Fruit fly (Drosophila melanogaster): ENCODE results near the gene CG7974.

CG7974 gene

dm6 chr3L:1647276-1647919, 17.5 kb upstream of the CG7974 start, which contains the start of the genes CG17249 and Bro:
Gene CG17249 (minus strand): TSS chr3L:1647464.
Gene Bro (plus strand): TSS chr3L:1647869.
- TF ChIP-seq ttk (optimal IDR thresholded peaks at IDR 0.05) (no peak), Myc (optimal IDR thresholded peaks at IDR 0.05) (no peak), Sin3A (optimal IDR thresholded peaks at IDR 0.05) (no peak), h (optimal IDR thresholded peaks at IDR 0.05) (no peak), insv (optimal IDR thresholded peaks at IDR 0.05) (no peak), psq (optimal IDR thresholded peaks at IDR 0.05) (no peak)

- no peak for TF ChIP-seq Myc (optimal IDR thresholded peaks at IDR 0.05)
- TF ChIP-seq psq (optimal IDR thresholded peaks at IDR 0.05): no peak
- no peak for TF ChIP-seq ttk (optimal IDR thresholded peaks at IDR 0.05)
- TF ChIP-seq Sin3A (optimal IDR thresholded peaks at IDR 0.05): no peak
- TF ChIP-seq insv (optimal IDR thresholded peaks at IDR 0.05): no peak
- no peak for TF ChIP-seq h (optimal IDR thresholded peaks at IDR 0.05)
Observed at dm6 chr3L:1648690-1649355, 16.1 kb upstream of the CG7974 start, which contains the start of gene CG13920. Gene CG13920 (plus strand): TSS chr3L:1648944.

- TF ChIP-seq Sin3A (optimal IDR thresholded peaks at IDR 0.05) (no peak), insv (optimal IDR thresholded peaks at IDR 0.05) (no peak), h (optimal IDR thresholded peaks at IDR 0.05) (no peak), Myc (optimal IDR thresholded peaks at IDR 0.05) (no peak), ttk (optimal IDR thresholded peaks at IDR 0.05) (no peak), psq (optimal IDR thresholded peaks at IDR 0.05) (no peak)
Observed at dm6 chr3L:1649363-1649762, 15.6 kb upstream of the CG7974 start.

- TF ChIP-seq h (optimal IDR thresholded peaks at IDR 0.05): no peak
- no peak for TF ChIP-seq psq (optimal IDR thresholded peaks at IDR 0.05)
- TF ChIP-seq insv (optimal IDR thresholded peaks at IDR 0.05): no peak
- no peak for TF ChIP-seq Myc (optimal IDR thresholded peaks at IDR 0.05)
- TF ChIP-seq ttk (optimal IDR thresholded peaks at IDR 0.05): no peak
- TF ChIP-seq Sin3A (optimal IDR thresholded peaks at IDR 0.05): no peak
Observed at dm6 chr3L:1652700-1653200, 12.2 kb upstream of the CG7974 start, which contains the start of the genes CG7970 and Vta1. Gene CG7970 (plus strand): TSS chr3L:1652750. Gene Vta1 (minus strand): TSS chr3L:1652900.

dm6 chr3L:1653752-1654151, 11.2 kb upstream of the CG7974 start:
- no peak for TF ChIP-seq h (optimal IDR thresholded peaks at IDR 0.05)
- TF ChIP-seq insv (optimal IDR thresholded peaks at IDR 0.05): no peak
- no peak for TF ChIP-seq Myc (optimal IDR thresholded peaks at IDR 0.05)
- TF ChIP-seq psq (optimal IDR thresholded peaks at IDR 0.05): no peak
- TF ChIP-seq ttk (optimal IDR thresholded peaks at IDR 0.05): no peak
- no peak for TF ChIP-seq Sin3A (optimal IDR thresholded peaks at IDR 0.05)

- TF ChIP-seq psq (optimal IDR thresholded peaks at IDR 0.05) (no peak), ttk (optimal IDR thresholded peaks at IDR 0.05) (no peak), h (optimal IDR thresholded peaks at IDR 0.05) (no peak), insv (optimal IDR thresholded peaks at IDR 0.05) (no peak), Sin3A (optimal IDR thresholded peaks at IDR 0.05) (no peak), Myc (optimal IDR thresholded peaks at IDR 0.05) (no peak)
Observed at dm6 chr3L:1661738-1662370, 3.1 kb upstream of the CG7974 start.

- TF ChIP-seq psq (optimal IDR thresholded peaks at IDR 0.05): no peak
- no peak for TF ChIP-seq h (optimal IDR thresholded peaks at IDR 0.05)
- no peak for TF ChIP-seq Sin3A (optimal IDR thresholded peaks at IDR 0.05)
- TF ChIP-seq Myc (optimal IDR thresholded peaks at IDR 0.05): no peak
- no peak for TF ChIP-seq ttk (optimal IDR thresholded peaks at IDR 0.05)
- no peak for TF ChIP-seq insv (optimal IDR thresholded peaks at IDR 0.05)
Observed at dm6 chr3L:1663531-1663930, 1.4 kb upstream of the CG7974 start.

dm6 chr3L:1664205-1664604, 733 bp upstream of the CG7974 start:
- no peak for TF ChIP-seq psq (optimal IDR thresholded peaks at IDR 0.05)
- peak; percentile 82 for TF ChIP-seq ttk (optimal IDR thresholded peaks at IDR 0.05)
- no peak for TF ChIP-seq h (optimal IDR thresholded peaks at IDR 0.05)
- TF ChIP-seq insv (optimal IDR thresholded peaks at IDR 0.05): no peak
- TF ChIP-seq Sin3A (optimal IDR thresholded peaks at IDR 0.05): no peak
- TF ChIP-seq Myc (optimal IDR thresholded peaks at IDR 0.05): no peak

dm6 chr3L:1665544-1665943, 606 bp downstream of the CG7974 start:
- TF ChIP-seq Myc (optimal IDR thresholded peaks at IDR 0.05): no peak

dm6 chr3L:1667423-1667822, 2.5 kb downstream of the CG7974 start:
- TF ChIP-seq ttk (optimal IDR thresholded peaks at IDR 0.05): peak; percentile 94
- no peak for TF ChIP-seq psq (optimal IDR thresholded peaks at IDR 0.05)
- TF ChIP-seq Sin3A (optimal IDR thresholded peaks at IDR 0.05): no peak
- TF ChIP-seq h (optimal IDR thresholded peaks at IDR 0.05): no peak
- no peak for TF ChIP-seq insv (optimal IDR thresholded peaks at IDR 0.05)
- no peak for TF ChIP-seq Myc (optimal IDR thresholded peaks at IDR 0.05)

dm6 chr3L:1668504-1668903, 3.6 kb downstream of the CG7974 start, which contains the start of gene RpL23A:
Gene RpL23A (minus strand): TSS chr3L:1668654.
- TF ChIP-seq psq (optimal IDR thresholded peaks at IDR 0.05) (no peak), ttk (optimal IDR thresholded peaks at IDR 0.05) (no peak), Sin3A (optimal IDR thresholded peaks at IDR 0.05) (no peak), Myc (optimal IDR thresholded peaks at IDR 0.05) (no peak), insv (optimal IDR thresholded peaks at IDR 0.05) (no peak), h (optimal IDR thresholded peaks at IDR 0.05) (no peak)

- TF ChIP-seq ttk (optimal IDR thresholded peaks at IDR 0.05) (no peak), Myc (optimal IDR thresholded peaks at IDR 0.05) (no peak), Sin3A (optimal IDR thresholded peaks at IDR 0.05) (no peak), psq (optimal IDR thresholded peaks at IDR 0.05) (no peak), h (optimal IDR thresholded peaks at IDR 0.05) (no peak), insv (optimal IDR thresholded peaks at IDR 0.05) (no peak)
Observed at dm6 chr3L:1670008-1670407, 5.1 kb downstream of the CG7974 start, which contains the start of gene RabX5. Gene RabX5 (minus strand): TSS chr3L:1670108.
